Worm (Caenorhabditis elegans) whole organism, L1 larva: ENCODE measurements around the gene glb-33.

Experiments used
- ces-1 ChIP-seq: fragments of 150-350 bp; optimal IDR thresholded peaks from 2 replicates; lab custom pipeline; 2014; ENCODE audit warnings: missing biosample characterization, missing genetic modification reagents, missing genetic modification characterization
- nhr-12 ChIP-seq: sonication (generic microtip); optimal IDR thresholded peaks from 2 replicates; lab custom pipeline; 2017; ENCODE audit warnings: missing biosample characterization, missing genetic modification characterization
- nhr-76 ChIP-seq: sonication (generic microtip); optimal IDR thresholded peaks from 2 replicates; lab custom pipeline; 2017; ENCODE audit warnings: missing biosample characterization, missing genetic modification characterization
- sox-4 ChIP-seq: sonication (generic microtip); optimal IDR thresholded peaks from 2 replicates; lab custom pipeline; 2016; ENCODE audit warnings: missing genetic modification characterization, missing compliant biosample characterization
- tbx-2 ChIP-seq: sonication (generic microtip); optimal IDR thresholded peaks from 2 replicates; lab custom pipeline; 2016; ENCODE audit warnings: missing genetic modification characterization, missing compliant biosample characterization
- unc-130 ChIP-seq: fragments of 150-350 bp; optimal IDR thresholded peaks from 2 replicates; lab custom pipeline; 2017; ENCODE audit warnings: missing biosample characterization, missing genetic modification characterization, inconsistent platforms
- zip-4 ChIP-seq: fragments of 200-800 bp; sonication (Bioruptor generic); optimal IDR thresholded peaks from 2 replicates; lab custom pipeline; 2018; ENCODE audit warnings: mild to moderate bottlenecking, missing genetic modification characterization, moderate library complexity, missing compliant biosample characterization

DNA sequence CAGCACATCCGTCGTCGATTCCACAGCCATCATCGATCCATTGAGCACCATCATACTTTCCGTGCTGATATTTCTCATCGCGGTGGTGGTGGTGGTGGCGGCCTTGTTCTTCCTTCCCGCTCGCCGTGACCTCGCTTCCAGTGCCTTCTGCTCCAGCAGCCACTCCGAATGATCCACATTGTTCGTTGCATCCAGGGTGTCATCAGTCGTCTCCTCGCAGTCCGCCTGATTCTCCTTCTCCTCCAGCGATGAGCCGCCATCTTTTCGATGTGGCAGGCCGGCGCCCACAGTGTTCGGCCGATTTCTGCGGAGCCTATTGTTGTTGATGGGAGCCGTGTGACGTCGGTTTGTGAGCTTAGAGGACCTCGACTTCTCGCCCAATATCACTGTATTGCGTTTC, 26.1 kb downstream of the glb-33 start:
- TF ChIP-seq zip-4, result no peak
- TF ChIP-seq sox-4 (tag; lab: Kevin White, UChicago), result no peak
- no peak for TF ChIP-seq ces-1 (GFP tag; lab: Kevin White, UChicago)
- TF ChIP-seq nhr-12 (tag; lab: Kevin White, UChicago), result no peak
- no peak for TF ChIP-seq nhr-76
- TF ChIP-seq tbx-2 (tag; lab: Kevin White, UChicago), result no peak
- TF ChIP-seq unc-130, result no peak
